Worm (Caenorhabditis elegans) whole organism, young adult: Measurements from ENCODE around the gene twk-7.

Experiments
- F33H1.4 ChIP-seq: fragments of 200-800 bp; sonication (Bioruptor generic); IDR thresholded peaks from 2 replicates; pipeline ENCODE4 v1.3.6; 2022; ENCODE audit warnings: missing genetic modification reagents, missing genetic modification characterization, missing compliant biosample characterization
- F57A8.1 ChIP-seq: fragments of 200-800 bp; sonication (Bioruptor generic); optimal IDR thresholded peaks from 2 replicates; lab custom pipeline; 2018; ENCODE audit warnings: mild to moderate bottlenecking, missing genetic modification characterization, moderate library complexity, missing compliant biosample characterization
- ama-1 ChIP-seq, 3 experiments: fragments of 150-350 bp in 1 of 3; sonication (generic microtip) in 2 of 3; optimal IDR thresholded peaks; 2 replicates each; lab custom pipeline; 2014 to 2018; ENCODE audit warnings: missing biosample characterization in 2 of 3, missing genetic modification characterization in 2 of 3, missing genetic modification reagents in 2 of 3
- aptf-2 ChIP-seq: fragments of 200-800 bp; sonication (Bioruptor generic); conservative IDR thresholded peaks from 2 replicates; pipeline ENCODE4 v1.3.6; 2022; ENCODE audit warnings: missing genetic modification reagents, missing genetic modification characterization, missing compliant biosample characterization
- ceh-58 ChIP-seq: fragments of 200-800 bp; sonication (Bioruptor generic); IDR thresholded peaks from 2 replicates; pipeline ENCODE4 v1.3.6; 2022; ENCODE audit warnings: missing genetic modification characterization, missing compliant biosample characterization
- chd-7 ChIP-seq: sonication (generic microtip); optimal IDR thresholded peaks from 2 replicates; lab custom pipeline; 2016; ENCODE audit warnings: mild to moderate bottlenecking, missing genetic modification characterization, moderate library complexity, missing compliant biosample characterization
- dpl-1 ChIP-seq: fragments of 150-350 bp; optimal IDR thresholded peaks from 2 replicates; lab custom pipeline; 2014; ENCODE audit warnings: missing biosample characterization, missing genetic modification reagents, missing genetic modification characterization
- hlh-26 ChIP-seq: fragments of 200-800 bp; sonication (Bioruptor generic); conservative IDR thresholded peaks from 2 replicates; pipeline ENCODE4 v1.3.6; 2022; ENCODE audit warnings: missing genetic modification reagents, missing genetic modification characterization, missing compliant biosample characterization
- pha-4 ChIP-seq: fragments of 150-350 bp; sonication (generic microtip); optimal IDR thresholded peaks from 2 replicates; lab custom pipeline; 2014; ENCODE audit warnings: missing biosample characterization, missing genetic modification reagents, missing genetic modification characterization
- snpc-4 ChIP-seq, 5 experiments: fragments of 150-350 bp in 1 of 5; sonication (generic microtip) in 4 of 5; optimal IDR thresholded peaks; 2 replicates each; lab custom pipeline; 2014 to 2018; ENCODE audit warnings: missing genetic modification characterization in 5 of 5, missing biosample characterization in 3 of 5, antibody characterized with exemption in 2 of 5, mild to moderate bottlenecking in 2 of 5, missing compliant biosample characterization in 2 of 5, missing genotype in 2 of 5, moderate library complexity in 2 of 5, missing genetic modification reagents in 1 of 5
- unc-62 ChIP-seq: fragments of 150-350 bp; optimal IDR thresholded peaks from 2 replicates; lab custom pipeline; 2014; ENCODE audit warnings: missing biosample characterization, missing genetic modification reagents, missing genetic modification characterization

DNA sequence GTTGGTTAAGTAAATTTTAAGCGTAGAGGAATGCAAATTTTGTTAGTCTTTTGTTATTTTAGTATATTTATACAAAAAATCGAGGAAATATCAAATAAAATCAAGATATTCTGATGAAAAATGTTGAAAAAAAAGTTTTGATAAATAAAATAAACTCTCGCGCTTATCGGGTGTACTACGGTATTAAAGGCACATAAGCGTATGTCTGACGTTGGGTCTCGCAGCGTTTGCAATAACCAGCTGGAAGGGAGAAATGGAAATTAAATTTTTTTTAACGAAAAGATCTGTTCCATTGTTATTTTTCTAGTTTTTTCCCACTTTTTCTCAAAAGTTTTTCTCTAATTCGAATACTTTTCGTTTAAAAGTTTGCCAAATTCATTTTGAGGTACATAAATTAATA, 45.6 kb upstream of the twk-7 start:
- TF ChIP-seq dpl-1 (GFP tag; lab: Kevin White, UChicago) (no peak), hlh-26 (GFP tag; lab: Robert Waterston, UW) (no peak), ama-1 (optimal IDR thresholded peaks at IDR 0.05; lab: Kevin White, UChicago) (no peak), ama-1 (GFP tag; optimal IDR thresholded peaks at IDR 0.05; lab: Kevin White, UChicago) (no peak), pha-4 (tag; lab: Kevin White, UChicago) (no peak), F33H1.4 (peak; percentile 87), ceh-58 (no peak), snpc-4 (GFP tag; optimal IDR thresholded peaks at IDR 0.05; lab: Kevin White, UChicago) (peak; percentile 16), snpc-4 (tag; optimal IDR thresholded peaks at IDR 0.05; lab: Kevin White, UChicago) (peak in 1 of 4 experiments; percentile 1), F57A8.1 (no peak), chd-7 (tag; lab: Kevin White, UChicago) (no peak), unc-62 (GFP tag; lab: Kevin White, UChicago) (no peak), aptf-2 (no peak)
